Fruit fly (Drosophila melanogaster): ENCODE data around the gene PyK.

The PyK gene

DNA sequence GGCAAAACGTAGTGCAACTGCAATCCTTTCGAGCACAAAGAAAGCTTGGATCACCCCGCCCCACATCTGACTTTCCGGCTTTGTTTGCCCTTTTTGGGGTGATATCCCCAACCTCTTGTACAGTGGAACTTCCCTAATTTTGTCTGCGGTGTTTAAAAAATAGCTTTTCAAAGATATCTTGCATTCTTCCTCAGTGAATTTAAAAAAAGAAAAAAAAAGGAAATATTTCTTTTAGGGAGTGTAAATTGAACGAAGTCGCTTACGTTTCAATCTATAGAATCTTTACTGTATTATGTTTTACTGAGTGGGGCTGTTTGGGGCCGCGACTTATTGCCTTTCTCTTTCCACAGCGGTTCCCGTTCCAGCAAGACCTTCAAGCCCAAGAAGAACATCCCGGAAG is 54.3 kb downstream of the PyK start (continued):
- TF ChIP-seq CG3281 (GFP tag; optimal IDR thresholded peaks at IDR 0.05) (peak; percentile 48), jumu (GFP tag; optimal IDR thresholded peaks at IDR 0.05) (no peak), CG15479 (GFP tag; optimal IDR thresholded peaks at IDR 0.05) (no peak), HLH54F (GFP tag; optimal IDR thresholded peaks at IDR 0.05) (peak; percentile 27), CG9727 (GFP tag; optimal IDR thresholded peaks at IDR 0.05) (peak; percentile 59), CG17568 (GFP tag; optimal IDR thresholded peaks at IDR 0.05) (no peak), ATbp (GFP tag; optimal IDR thresholded peaks at IDR 0.05) (peak; percentile 26), maf-S (GFP tag; optimal IDR thresholded peaks at IDR 0.05) (peak; percentile 44), CG11085 (GFP tag; IDR thresholded peaks at IDR 0.05) (peak; percentile 69), tap (tag; optimal IDR thresholded peaks at IDR 0.05) (peak; percentile 51), caup (GFP tag; optimal IDR thresholded peaks at IDR 0.05; ENCODE audit: severe bottlenecking) (peak; percentile 33), CG10209 (GFP tag; optimal IDR thresholded peaks at IDR 0.05) (peak; percentile 33), vnd (GFP tag; IDR thresholded peaks at IDR 0.05; ENCODE audit: partially characterized antibody) (no peak), rib (GFP tag; IDR thresholded peaks at IDR 0.05) (peak; percentile 62; the same call in 1 of the 2 replicates), aop (GFP tag; IDR thresholded peaks at IDR 0.05) (no peak), D (optimal IDR thresholded peaks at IDR 0.05) (no peak), D (GFP tag; optimal IDR thresholded peaks at IDR 0.05) (no peak), hb (GFP tag; IDR thresholded peaks at IDR 0.05; ENCODE audit: partially characterized antibody) (no peak), Dfd (GFP tag; optimal IDR thresholded peaks at IDR 0.05) (no peak), CG8388 (GFP tag; optimal IDR thresholded peaks at IDR 0.05) (peak; percentile 32), CTCF (GFP tag; optimal IDR thresholded peaks at IDR 0.05) (no peak), Dll (GFP tag; IDR thresholded peaks at IDR 0.05; ENCODE audit: partially characterized antibody) (no peak), CG10274 (GFP tag; optimal IDR thresholded peaks at IDR 0.05) (no peak), slp2 (GFP tag; optimal IDR thresholded peaks at IDR 0.05) (no peak), mam (GFP tag; optimal IDR thresholded peaks at IDR 0.05) (peak; percentile 74), Gsc (GFP tag; IDR thresholded peaks at IDR 0.05) (no peak), dati (GFP tag; IDR thresholded peaks at IDR 0.05) (peak; percentile 39; the same call in 1 of the 2 replicates), CG4854 (GFP tag; optimal IDR thresholded peaks at IDR 0.05) (no peak), CG6854 (GFP tag; optimal IDR thresholded peaks at IDR 0.05) (peak; percentile 29), CG13424 (tag; optimal IDR thresholded peaks at IDR 0.05) (peak; percentile 66), CG16815 (GFP tag; optimal IDR thresholded peaks at IDR 0.05) (peak; percentile 40), ab (GFP tag; optimal IDR thresholded peaks at IDR 0.05) (no peak), PHDP (tag; optimal IDR thresholded peaks at IDR 0.05) (peak; percentile 67), CG11093 (GFP tag; IDR thresholded peaks at IDR 0.05) (peak; percentile 53; the same call in 1 of the 3 replicates), pzg (GFP tag; optimal IDR thresholded peaks at IDR 0.05) (no peak), B-H1 (GFP tag; IDR thresholded peaks at IDR 0.05) (peak; percentile 47), CG7357 (GFP tag; IDR thresholded peaks at IDR 0.05) (0 out of 3 replicates have a peak, but pooled peaks have one; percentile 46), Opbp (GFP tag; IDR thresholded peaks at IDR 0.05; ENCODE audit: partially characterized antibody) (no peak), Ada2b (GFP tag; IDR thresholded peaks at IDR 0.05) (peak; percentile 84), CG10543 (GFP tag; optimal IDR thresholded peaks at IDR 0.05) (no peak), lola (GFP tag; optimal IDR thresholded peaks at IDR 0.05) (peak in 1 of 3 experiments; percentile 12), CG15514 (GFP tag; optimal IDR thresholded peaks at IDR 0.05) (peak; percentile 12), scrt (GFP tag; optimal IDR thresholded peaks at IDR 0.05) (peak; percentile 28), Gug (GFP tag; IDR thresholded peaks at IDR 0.05) (peak; percentile 75), jing (GFP tag; optimal IDR thresholded peaks at IDR 0.05) (no peak), CG3065 (GFP tag; optimal IDR thresholded peaks at IDR 0.05) (no peak), klu (GFP tag; IDR thresholded peaks at IDR 0.05) (peak; percentile 66), bab2 (GFP tag; optimal IDR thresholded peaks at IDR 0.05) (peak; percentile 50), CG13287 (GFP tag; IDR thresholded peaks at IDR 0.05; ENCODE audit: partially characterized antibody) (no peak), Scr (GFP tag; IDR thresholded peaks at IDR 0.05; ENCODE audit: partially characterized antibody) (no peak)

All from whole organism, embryonic.